Fruit fly (Drosophila melanogaster): ENCODE measurements around the gene pb.

DNA sequence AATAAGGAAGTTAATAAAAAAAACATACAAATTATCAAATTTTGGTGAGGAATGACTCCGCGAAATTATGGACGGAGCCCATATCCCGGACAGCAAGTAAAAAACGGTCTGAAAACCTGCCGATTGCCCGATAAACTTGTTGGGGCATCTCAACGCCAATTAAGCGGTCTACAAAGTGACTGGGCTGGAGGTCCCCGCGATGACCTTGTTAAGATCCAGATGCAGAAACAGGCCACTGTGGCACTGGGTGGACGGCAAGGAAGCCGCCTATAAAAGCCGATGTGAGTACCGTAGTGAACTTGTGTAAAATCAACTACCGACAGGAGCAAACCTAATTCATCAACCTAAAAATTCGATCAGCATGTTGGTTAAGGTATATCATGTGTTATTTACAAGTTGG, 57.7 kb downstream of the pb start, which contains the start of gene Edg84A:
- no peak for TF ChIP-seq CG10274 (GFP tag; optimal IDR thresholded peaks at IDR 0.05)
- no peak for TF ChIP-seq Tbp (GFP tag; optimal IDR thresholded peaks at IDR 0.05)
- TF ChIP-seq CG13296 (GFP tag; optimal IDR thresholded peaks at IDR 0.05): no peak
- no peak for TF ChIP-seq usp (GFP tag; optimal IDR thresholded peaks at IDR 0.05)

Measured in whole organism, embryonic.